Fruit fly (Drosophila melanogaster) whole organism, adult: Measurements from ENCODE around the gene ppk7.

Experiments used
- CG11617 ChIP-seq: fragments of 200-800 bp; sonication (Bioruptor generic); optimal IDR thresholded peaks from 2 replicates; lab custom pipeline; 2017; ENCODE audit warnings: mild to moderate bottlenecking, missing biosample characterization, missing genetic modification reagents, missing genetic modification characterization
- CG12768 ChIP-seq: fragments of 200-800 bp; sonication (Bioruptor generic); optimal IDR thresholded peaks from 2 replicates; lab custom pipeline; 2017; ENCODE audit warnings: missing biosample characterization, missing genetic modification characterization, mild to moderate bottlenecking, moderate library complexity, missing genetic modification reagents
- CG14711 ChIP-seq: fragments of 200-800 bp; sonication (Bioruptor generic); optimal IDR thresholded peaks from 2 replicates; lab custom pipeline; 2018; ENCODE audit warnings: missing biosample characterization, mild to moderate bottlenecking, missing genetic modification characterization, moderate library complexity
- CG1620 ChIP-seq: fragments of 200-800 bp; sonication (Bioruptor generic); optimal IDR thresholded peaks from 2 replicates; lab custom pipeline; 2016; ENCODE audit warnings: missing biosample characterization, missing genetic modification characterization
- CG33017 ChIP-seq: fragments of 200-800 bp; sonication (Bioruptor generic); optimal IDR thresholded peaks from 2 replicates; lab custom pipeline; 2018; ENCODE audit warnings: missing biosample characterization, mild to moderate bottlenecking, missing genetic modification characterization, moderate library complexity
- CG5204 ChIP-seq: fragments of 200-800 bp; sonication (Bioruptor generic); optimal IDR thresholded peaks from 2 replicates; lab custom pipeline; 2016; ENCODE audit warnings: missing biosample characterization, missing genetic modification characterization
- CG7045 ChIP-seq: fragments of 200-800 bp; sonication (Bioruptor generic); optimal IDR thresholded peaks from 2 replicates; lab custom pipeline; 2017; ENCODE audit warnings: missing biosample characterization, mild to moderate bottlenecking, missing genetic modification characterization
- CG7101 ChIP-seq: fragments of 200-800 bp; sonication (Bioruptor generic); optimal IDR thresholded peaks from 2 replicates; lab custom pipeline; 2018; ENCODE audit warnings: missing biosample characterization, mild to moderate bottlenecking, missing genetic modification characterization, moderate library complexity
- Clk ChIP-seq: fragments of 200-800 bp; sonication (Bioruptor generic); optimal IDR thresholded peaks from 2 replicates; lab custom pipeline; 2017; ENCODE audit warnings: missing biosample characterization, missing genetic modification characterization
- Crg-1 ChIP-seq: fragments of 200-800 bp; sonication (Bioruptor generic); optimal IDR thresholded peaks from 2 replicates; lab custom pipeline; 2016; ENCODE audit warnings: missing biosample characterization, missing genetic modification characterization
- Hr96 ChIP-seq: fragments of 200-800 bp; sonication (Bioruptor generic); optimal IDR thresholded peaks from 2 replicates; lab custom pipeline; 2016; ENCODE audit warnings: missing biosample characterization, missing genetic modification characterization
- Mnt ChIP-seq: fragments of 200-800 bp; sonication (Bioruptor generic); optimal IDR thresholded peaks from 2 replicates; lab custom pipeline; 2016; ENCODE audit warnings: missing biosample characterization, mild to moderate bottlenecking, missing genetic modification characterization
- bab1 ChIP-seq: fragments of 200-800 bp; sonication (Bioruptor generic); optimal IDR thresholded peaks from 3 replicates; lab custom pipeline; 2019; ENCODE audit warnings: missing biosample characterization, mild to moderate bottlenecking, missing genetic modification characterization, moderate library complexity
- cic ChIP-seq: fragments of 200-800 bp; sonication (Bioruptor generic); optimal IDR thresholded peaks from 2 replicates; lab custom pipeline; 2017; ENCODE audit warnings: missing biosample characterization, mild to moderate bottlenecking, missing genetic modification characterization, moderate library complexity
- cnc ChIP-seq, 2 experiments: fragments of >200 bp; optimal IDR thresholded peaks; 2 replicates each; lab custom pipeline; 2017
- kay ChIP-seq: fragments of 200-800 bp; sonication (Bioruptor generic); peaks from one replicate; lab custom pipeline; 2016; ENCODE audit warnings: missing biosample characterization, missing genetic modification characterization, borderline replicate concordance
- ovo ChIP-seq: fragments of 200-800 bp; sonication (Bioruptor generic); optimal IDR thresholded peaks from 2 replicates; lab custom pipeline; 2016; ENCODE audit warnings: missing biosample characterization, missing genetic modification characterization
- pad ChIP-seq: fragments of 200-800 bp; sonication (Bioruptor generic); optimal IDR thresholded peaks from 3 replicates; lab custom pipeline; 2017; ENCODE audit warnings: missing biosample characterization, missing genetic modification characterization, mild to moderate bottlenecking, moderate library complexity, missing genetic modification reagents
- tj ChIP-seq: fragments of 200-800 bp; sonication (Bioruptor generic); optimal IDR thresholded peaks from 3 replicates; lab custom pipeline; 2017; ENCODE audit warnings: missing biosample characterization, mild to moderate bottlenecking, missing genetic modification characterization, moderate library complexity
- toe ChIP-seq: fragments of 200-800 bp; sonication (Bioruptor generic); optimal IDR thresholded peaks from 2 replicates; lab custom pipeline; 2016; ENCODE audit warnings: missing biosample characterization, missing genetic modification characterization

ppk7 gene

DNA sequence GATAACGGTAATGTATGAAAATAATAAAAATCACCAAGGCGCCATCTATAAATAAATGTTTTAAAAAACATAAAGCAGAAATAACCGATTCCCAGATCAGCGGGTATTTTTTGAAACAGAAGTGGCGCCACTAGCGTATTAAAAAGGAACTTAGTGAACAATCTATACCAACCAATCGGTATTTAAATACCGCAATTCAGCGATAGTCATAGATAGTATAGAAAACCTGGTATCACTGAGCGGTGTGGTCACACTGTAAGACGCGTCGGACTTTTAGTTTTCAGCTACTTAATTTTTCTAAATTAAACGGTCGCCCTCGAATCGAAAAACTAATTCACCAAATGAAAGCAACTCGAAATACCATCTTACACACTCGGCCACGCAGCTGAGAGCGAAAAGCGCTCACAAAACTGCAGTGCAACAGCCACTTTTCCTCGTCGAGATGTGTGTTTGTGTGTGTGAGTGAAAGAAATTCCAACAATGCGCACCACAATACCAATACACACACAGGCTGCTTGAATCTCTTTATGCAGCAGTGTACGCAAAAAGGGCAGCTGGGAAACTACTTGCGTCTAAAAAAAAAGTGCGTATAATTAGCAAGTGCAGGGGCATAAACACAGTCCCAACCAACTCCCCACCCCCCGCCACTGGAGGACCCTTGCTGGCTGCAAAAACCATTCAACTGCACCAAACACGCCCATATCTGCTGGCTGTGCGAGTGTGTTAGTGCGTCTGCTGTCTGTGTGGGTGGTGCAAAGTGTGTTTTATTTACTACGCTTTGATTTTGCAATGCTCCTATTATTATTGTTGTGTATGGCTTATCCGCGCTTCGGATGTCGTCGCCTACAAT, 30.4 kb downstream of the ppk7 start, which contains the start of gene PDZ-GEF:
PDZ-GEF (plus strand) TSS at position 232 of the 850 bp plus-strand sequence.
- TF ChIP-seq CG7045 (GFP tag; lab: Kevin White, UChicago) (no peak), Mnt (GFP tag; lab: Kevin White, UChicago) (no peak), ovo (GFP tag; lab: Kevin White, UChicago) (no peak), bab1 (GFP tag; lab: Kevin White, UChicago) (no peak), Crg-1 (GFP tag; lab: Kevin White, UChicago) (no peak), kay (GFP tag; lab: Kevin White, UChicago) (no peak), CG1620 (peak; percentile 54), toe (no peak), cnc (optimal IDR thresholded peaks at IDR 0.05; lab: Kevin White, UChicago) (no peak), CG12768 (no peak), tj (no peak), CG7101 (tag; lab: Kevin White, UChicago) (peak; percentile 34), CG5204 (GFP tag; lab: Kevin White, UChicago) (no peak), pad (GFP tag; lab: Kevin White, UChicago) (no peak), CG14711 (tag; lab: Kevin White, UChicago) (peak; percentile 28), Hr96 (no peak), cic (no peak)

DNA sequence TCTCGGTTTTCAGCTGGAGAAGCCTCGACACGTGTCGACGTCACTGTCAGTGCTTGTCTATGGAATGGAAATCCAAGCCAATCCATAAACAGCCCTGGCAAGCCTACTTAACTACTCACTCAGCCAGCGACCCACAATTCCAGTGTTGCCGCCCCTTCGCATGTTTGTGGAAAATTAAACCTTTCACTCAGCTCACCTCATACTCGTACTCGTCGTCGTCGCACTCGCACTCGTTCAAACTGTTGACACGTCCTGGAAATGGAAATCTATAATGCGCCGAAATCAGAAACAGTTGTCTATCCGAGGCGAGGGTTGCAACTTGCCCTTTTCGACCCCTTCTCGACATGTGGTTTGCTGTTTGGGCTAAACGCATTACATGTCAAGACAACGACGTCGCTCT, 35.1 kb downstream of the ppk7 start:
- no peak for TF ChIP-seq CG1620
- no peak for TF ChIP-seq Mnt (GFP tag; lab: Kevin White, UChicago)
- TF ChIP-seq CG33017 (tag; lab: Kevin White, UChicago), result no peak
- TF ChIP-seq CG11617 (GFP tag; lab: Kevin White, UChicago), result no peak
- no peak for TF ChIP-seq pad (GFP tag; lab: Kevin White, UChicago)
- no peak for TF ChIP-seq ovo (GFP tag; lab: Kevin White, UChicago)
- TF ChIP-seq bab1 (GFP tag; lab: Kevin White, UChicago), result no peak
- TF ChIP-seq CG5204 (GFP tag; lab: Kevin White, UChicago), result no peak
- TF ChIP-seq CG7101 (tag; lab: Kevin White, UChicago), result no peak
- no peak for TF ChIP-seq Hr96
- TF ChIP-seq Crg-1 (GFP tag; lab: Kevin White, UChicago), result no peak
- no peak for TF ChIP-seq CG14711 (tag; lab: Kevin White, UChicago)
- TF ChIP-seq tj, result no peak
- no peak for TF ChIP-seq CG12768
- TF ChIP-seq kay (GFP tag; lab: Kevin White, UChicago), result no peak

DNA sequence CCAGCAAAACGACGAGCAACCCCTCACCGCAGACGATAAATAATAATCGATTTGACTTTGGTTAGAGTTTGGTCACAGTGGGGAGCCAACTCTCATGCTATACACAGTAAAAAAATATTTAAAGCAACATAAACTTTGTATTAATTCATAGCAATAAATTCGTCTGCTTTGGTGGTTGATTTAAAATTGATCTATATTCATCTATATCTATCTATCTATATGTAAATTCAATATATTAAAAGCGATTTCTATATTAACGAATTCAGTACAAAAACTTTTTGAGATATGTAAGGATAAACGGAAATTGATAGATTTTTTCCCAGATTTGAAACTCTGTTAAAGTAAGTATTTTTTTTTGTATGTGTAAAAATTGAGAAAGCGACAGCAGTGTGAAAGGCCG, 44.3 kb downstream of the ppk7 start:
- TF ChIP-seq cic, result no peak
- no peak for TF ChIP-seq CG14711 (tag; lab: Kevin White, UChicago)
- no peak for TF ChIP-seq CG5204 (GFP tag; lab: Kevin White, UChicago)
- no peak for TF ChIP-seq bab1 (GFP tag; lab: Kevin White, UChicago)
- TF ChIP-seq CG7045 (GFP tag; lab: Kevin White, UChicago), result no peak
- no peak for TF ChIP-seq Clk (GFP tag; lab: Kevin White, UChicago)
- no peak for TF ChIP-seq CG1620
- no peak for TF ChIP-seq CG33017 (tag; lab: Kevin White, UChicago)
- TF ChIP-seq CG12768, result no peak
- no peak for TF ChIP-seq tj
- TF ChIP-seq pad (GFP tag; lab: Kevin White, UChicago), result no peak
- no peak for TF ChIP-seq Mnt (GFP tag; lab: Kevin White, UChicago)

DNA sequence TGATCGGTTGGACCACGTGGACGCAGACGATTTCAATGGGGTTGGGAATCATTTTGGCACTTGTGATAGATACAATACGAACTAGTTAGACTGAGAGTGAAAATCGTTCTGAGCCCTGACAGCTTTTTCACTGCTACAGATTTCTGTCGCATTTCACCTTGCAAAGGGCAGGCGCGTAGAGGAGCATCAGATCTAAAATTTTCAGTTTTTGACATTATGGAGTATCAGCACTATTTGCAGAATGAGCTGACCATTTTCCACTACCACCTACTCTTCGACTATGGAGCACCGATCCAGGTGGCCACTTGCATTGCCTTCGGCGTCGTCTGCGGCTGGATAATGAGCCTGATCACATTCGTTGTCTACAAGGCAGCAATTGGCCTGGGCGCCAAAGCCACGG, 45.5 kb downstream of the ppk7 start, which contains the start of the genes CG43922 and CG13984:
CG43922 (minus strand) TSS at position 101 of the 400 bp plus-strand sequence.
CG13984 (plus strand) TSS at position 169 of the 400 bp plus-strand sequence.
- TF ChIP-seq Hr96 (no peak), CG11617 (GFP tag; lab: Kevin White, UChicago) (no peak), CG12768 (no peak), CG7045 (GFP tag; lab: Kevin White, UChicago) (no peak), cnc (optimal IDR thresholded peaks at IDR 0.05; lab: Kevin White, UChicago) (no peak)

DNA sequence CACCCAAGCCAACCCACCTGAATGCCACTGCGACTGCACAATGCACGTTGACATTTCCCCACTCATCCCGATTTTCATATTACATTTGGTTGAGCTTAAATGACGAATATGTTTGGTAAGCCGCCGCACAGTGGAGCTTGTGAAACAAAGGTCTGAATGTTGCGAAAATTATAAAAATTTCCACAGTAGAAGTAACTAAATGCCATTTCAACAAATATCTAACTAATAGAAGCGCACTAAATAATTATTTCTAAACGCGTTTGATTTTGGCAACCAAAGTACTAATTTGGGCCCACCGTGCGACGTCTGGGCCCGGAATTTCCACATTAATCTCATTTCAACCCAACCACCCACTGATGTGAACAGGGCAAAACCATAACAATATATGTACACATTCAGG, 47.2 kb downstream of the ppk7 start:
- no peak for TF ChIP-seq kay (GFP tag; lab: Kevin White, UChicago)
- peak; percentile 17 for TF ChIP-seq CG5204 (GFP tag; lab: Kevin White, UChicago)
